Worm (Caenorhabditis elegans): ENCODE measurements around the gene C06H2.7.

Gene C06H2.7

DNA sequence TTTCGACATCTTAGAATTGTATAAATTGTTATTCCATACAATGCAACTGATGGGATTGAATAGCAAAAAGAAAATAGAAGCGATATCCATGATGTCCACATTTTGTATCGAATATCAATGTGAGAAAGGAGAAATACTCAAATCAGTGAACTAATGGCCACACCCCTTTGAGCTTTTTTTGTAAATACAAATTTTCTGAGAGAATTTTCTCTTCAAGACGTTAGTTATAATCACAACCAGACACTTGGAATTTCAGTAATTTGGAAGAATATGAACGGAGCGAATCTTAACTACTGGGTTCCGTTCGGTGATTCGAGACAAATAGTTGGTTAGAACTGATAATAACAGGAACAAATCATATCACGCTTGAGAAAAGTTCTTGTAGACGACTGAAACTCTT is 17.2 kb upstream of the C06H2.7 start, which contains the start of gene srg-41:
Gene srg-41, minus strand, starts transcription at position 101 of the 400 bp plus-strand sequence.
- TF ChIP-seq fos-1 (tag; optimal IDR thresholded peaks at IDR 0.05) (no peak), mbf-1 (tag; optimal IDR thresholded peaks at IDR 0.05) (no peak), dmd-4 (tag; optimal IDR thresholded peaks at IDR 0.05) (no peak), F13H6.1 (tag; optimal IDR thresholded peaks at IDR 0.05) (no peak), peb-1 (tag; optimal IDR thresholded peaks at IDR 0.05) (no peak), ceh-82 (tag; optimal IDR thresholded peaks at IDR 0.05) (no peak), gmeb-1 (tag; optimal IDR thresholded peaks at IDR 0.05) (no peak), ceh-16 (tag; optimal IDR thresholded peaks at IDR 0.05) (no peak), nhr-12 (tag; optimal IDR thresholded peaks at IDR 0.05) (no peak)

DNA sequence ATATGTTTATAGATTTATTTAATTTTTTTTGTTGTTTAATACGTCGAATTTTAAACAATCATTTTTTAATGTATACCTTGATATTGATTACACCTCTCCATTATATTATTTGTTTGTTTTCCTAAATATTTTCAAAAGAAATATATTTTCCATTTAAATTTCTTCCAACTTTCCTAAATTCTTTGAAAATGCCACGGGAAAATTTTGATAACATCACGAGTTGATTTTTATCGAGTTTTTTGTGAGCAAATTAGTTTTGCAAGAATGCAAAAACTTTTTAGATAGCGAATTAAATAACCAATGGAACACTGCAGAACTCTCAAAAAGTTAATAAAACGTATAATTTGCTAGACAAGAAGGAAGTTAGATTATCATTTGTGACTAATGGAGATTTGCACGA is 13.4 kb upstream of the C06H2.7 start, which contains the start of gene srg-42:
Gene srg-42, minus strand, starts transcription at position 101 of the 400 bp plus-strand sequence.
- TF ChIP-seq ztf-4 (tag; optimal IDR thresholded peaks at IDR 0.05) (no peak), dmd-4 (tag; optimal IDR thresholded peaks at IDR 0.05) (no peak), nhr-10 (tag; optimal IDR thresholded peaks at IDR 0.05) (no peak), lin-13 (GFP tag; optimal IDR thresholded peaks at IDR 0.05) (no peak), nhr-6 (tag; optimal IDR thresholded peaks at IDR 0.05) (no peak), unc-62 (GFP tag; optimal IDR thresholded peaks at IDR 0.05) (no peak), lsy-2 (tag; optimal IDR thresholded peaks at IDR 0.05) (no peak), mbf-1 (tag; optimal IDR thresholded peaks at IDR 0.05) (no peak), gmeb-1 (tag; optimal IDR thresholded peaks at IDR 0.05) (no peak), nhr-25 (tag; optimal IDR thresholded peaks at IDR 0.05) (no peak), skn-1 (tag; optimal IDR thresholded peaks at IDR 0.05) (no peak)

DNA sequence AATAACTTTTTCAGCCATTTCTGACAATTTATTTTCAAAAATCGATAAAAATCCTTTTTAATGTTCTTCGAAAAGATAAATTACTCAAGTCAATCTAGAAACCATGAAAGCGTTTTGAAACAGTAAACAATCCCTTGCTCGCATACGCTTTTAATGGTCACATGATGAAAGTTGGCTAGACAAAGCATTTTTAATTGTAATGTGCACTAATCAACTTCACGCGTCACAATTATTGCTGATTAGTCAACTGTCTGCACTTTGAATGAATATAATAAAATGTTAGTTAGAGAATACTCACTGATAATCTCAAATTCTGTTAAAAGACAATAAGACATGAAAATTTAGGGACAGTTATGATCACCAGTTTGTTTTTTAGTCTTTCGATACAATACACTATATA is 12.0 kb upstream of the C06H2.7 start:
- TF ChIP-seq nhr-11 (tag; optimal IDR thresholded peaks at IDR 0.05) (no peak), ceh-82 (tag; optimal IDR thresholded peaks at IDR 0.05) (no peak), C34F6.9 (tag; optimal IDR thresholded peaks at IDR 0.05) (no peak), nhr-237 (tag; optimal IDR thresholded peaks at IDR 0.05) (no peak), ama-1 (optimal IDR thresholded peaks at IDR 0.05) (no peak), crh-2 (tag; optimal IDR thresholded peaks at IDR 0.05) (no peak), egl-27 (tag; optimal IDR thresholded peaks at IDR 0.05) (no peak), unc-39 (tag; optimal IDR thresholded peaks at IDR 0.05) (no peak), mab-5 (tag; optimal IDR thresholded peaks at IDR 0.05) (no peak), nhr-25 (tag; optimal IDR thresholded peaks at IDR 0.05) (no peak), lin-39 (tag; optimal IDR thresholded peaks at IDR 0.05) (no peak), ztf-1 (GFP tag; conservative IDR thresholded peaks at IDR 0.05) (no peak), nhr-129 (tag; optimal IDR thresholded peaks at IDR 0.05) (no peak)

DNA sequence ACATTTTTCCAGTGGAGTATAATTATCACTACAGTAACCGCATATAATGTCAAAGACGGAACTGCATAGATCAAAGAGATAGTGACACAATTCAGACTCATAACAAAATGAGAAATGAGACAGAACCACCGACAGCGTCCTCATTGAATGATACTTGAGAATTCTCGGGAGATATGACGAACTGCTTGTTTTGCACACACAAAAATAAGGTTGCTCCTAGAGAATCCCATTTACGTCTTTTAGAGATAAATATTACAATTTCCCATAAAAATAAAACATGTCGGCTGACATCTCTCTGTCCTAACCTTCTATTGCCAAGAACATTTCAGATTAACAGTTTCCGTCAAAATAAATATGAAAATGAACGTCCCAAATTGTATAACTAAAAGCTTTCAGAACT is 11.0 kb upstream of the C06H2.7 start, which contains the start of gene srg-38:
Gene srg-38, minus strand, starts transcription at position 101 of the 400 bp plus-strand sequence.
- TF ChIP-seq lin-13 (GFP tag; optimal IDR thresholded peaks at IDR 0.05), result no peak
- TF ChIP-seq ztf-1 (GFP tag; conservative IDR thresholded peaks at IDR 0.05), result no peak
- no peak for TF ChIP-seq R02D3.7 (tag; optimal IDR thresholded peaks at IDR 0.05)
- TF ChIP-seq nhr-11 (tag; optimal IDR thresholded peaks at IDR 0.05), result no peak
- no peak for TF ChIP-seq aly-2 (tag; optimal IDR thresholded peaks at IDR 0.05)
- no peak for TF ChIP-seq F13H6.1 (tag; optimal IDR thresholded peaks at IDR 0.05)
- TF ChIP-seq skn-1 (tag; optimal IDR thresholded peaks at IDR 0.05), result no peak
- TF ChIP-seq C34F6.9 (tag; optimal IDR thresholded peaks at IDR 0.05), result no peak
- TF ChIP-seq nhr-129 (tag; optimal IDR thresholded peaks at IDR 0.05), result no peak
- no peak for TF ChIP-seq sma-3 (GFP tag; optimal IDR thresholded peaks at IDR 0.05)
- no peak for TF ChIP-seq egl-27 (tag; optimal IDR thresholded peaks at IDR 0.05)
- no peak for TF ChIP-seq mab-5 (tag; optimal IDR thresholded peaks at IDR 0.05)
- no peak for TF ChIP-seq blmp-1 (tag; optimal IDR thresholded peaks at IDR 0.05; ENCODE audit: insufficient read depth)
- TF ChIP-seq nhr-10 (tag; optimal IDR thresholded peaks at IDR 0.05), result no peak
- no peak for TF ChIP-seq fos-1 (tag; optimal IDR thresholded peaks at IDR 0.05)
- TF ChIP-seq nhr-21 (tag; optimal IDR thresholded peaks at IDR 0.05), result no peak
- no peak for TF ChIP-seq elt-1 (tag; optimal IDR thresholded peaks at IDR 0.05)
- no peak for TF ChIP-seq sma-9 (GFP tag; optimal IDR thresholded peaks at IDR 0.05)
- TF ChIP-seq sma-9 (tag; optimal IDR thresholded peaks at IDR 0.05), result no peak
- TF ChIP-seq mbf-1 (tag; optimal IDR thresholded peaks at IDR 0.05), result no peak
- no peak for TF ChIP-seq nhr-12 (tag; optimal IDR thresholded peaks at IDR 0.05)

DNA sequence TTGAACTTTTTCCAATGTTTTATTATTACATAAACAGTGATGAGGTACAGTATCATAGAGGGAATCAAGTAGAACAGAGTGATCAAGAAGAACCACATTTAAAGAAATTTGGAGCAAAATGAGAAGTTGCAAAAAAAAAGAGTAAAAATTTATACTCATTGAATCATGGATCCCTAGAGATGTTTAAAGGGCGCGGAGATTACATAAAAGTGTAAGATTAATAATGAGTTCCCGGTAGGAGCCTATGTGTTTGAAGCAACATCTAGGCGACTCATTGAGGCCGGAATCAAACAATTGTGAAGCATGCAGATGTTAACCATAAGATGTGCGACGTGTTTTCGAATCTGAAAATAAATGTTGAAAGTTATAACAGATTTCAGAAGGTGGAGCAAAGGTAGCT is 7.7 kb upstream of the C06H2.7 start, which contains the start of gene srg-39:
Gene srg-39, minus strand, starts transcription at position 101 of the 400 bp plus-strand sequence.
- TF ChIP-seq skn-1 (tag; optimal IDR thresholded peaks at IDR 0.05) (no peak), nhr-23 (tag; optimal IDR thresholded peaks at IDR 0.05) (no peak), R02D3.7 (tag; optimal IDR thresholded peaks at IDR 0.05) (no peak), nhr-77 (tag; optimal IDR thresholded peaks at IDR 0.05) (no peak), nhr-21 (tag; optimal IDR thresholded peaks at IDR 0.05) (no peak), ceh-16 (tag; optimal IDR thresholded peaks at IDR 0.05) (no peak), blmp-1 (tag; optimal IDR thresholded peaks at IDR 0.05; ENCODE audit: insufficient read depth) (no peak), elt-1 (tag; optimal IDR thresholded peaks at IDR 0.05) (no peak), ztf-4 (tag; optimal IDR thresholded peaks at IDR 0.05) (no peak), alr-1 (tag; optimal IDR thresholded peaks at IDR 0.05) (no peak), nhr-25 (tag; optimal IDR thresholded peaks at IDR 0.05) (no peak), crh-2 (tag; optimal IDR thresholded peaks at IDR 0.05) (no peak), lin-11 (tag; optimal IDR thresholded peaks at IDR 0.05) (no peak), nhr-10 (tag; optimal IDR thresholded peaks at IDR 0.05) (no peak), lsy-2 (tag; optimal IDR thresholded peaks at IDR 0.05) (no peak), egl-27 (tag; optimal IDR thresholded peaks at IDR 0.05) (no peak), mab-5 (tag; optimal IDR thresholded peaks at IDR 0.05) (no peak), ZK546.5 (tag; optimal IDR thresholded peaks at IDR 0.05) (no peak), sma-3 (GFP tag; optimal IDR thresholded peaks at IDR 0.05) (no peak), mbf-1 (tag; optimal IDR thresholded peaks at IDR 0.05) (no peak)

Data from whole organism, L2 larva.